Worm (Caenorhabditis elegans): Measurements from ENCODE around the gene srx-16.

DNA sequence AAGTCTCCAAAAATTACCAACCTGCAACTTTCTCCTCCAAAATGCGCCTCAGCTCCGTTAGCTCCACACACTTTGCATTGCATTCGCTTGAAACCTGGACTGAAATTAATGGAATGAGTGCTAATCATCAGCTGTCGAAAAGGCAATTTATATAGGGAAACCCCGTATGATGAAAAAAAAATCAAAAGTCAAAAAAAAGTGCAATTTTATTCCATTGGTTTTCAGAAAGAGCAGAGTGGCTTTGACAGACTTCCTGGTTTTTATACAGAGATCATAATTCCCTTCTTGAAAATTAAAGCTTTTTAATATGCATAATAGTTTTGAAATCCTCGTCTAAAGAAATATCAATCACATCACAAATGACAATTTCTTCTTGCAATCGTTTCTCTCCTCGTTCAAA is 11.5 kb downstream of the srx-16 start, which contains the start of gene nhr-139:
- TF ChIP-seq med-1 (GFP tag; optimal IDR thresholded peaks at IDR 0.05; ENCODE audit: insufficient read depth) (no peak), klf-2 (GFP tag; conservative IDR thresholded peaks at IDR 0.05) (no peak), flt-1 (GFP tag; IDR thresholded peaks at IDR 0.05) (no peak), ztf-23 (GFP tag; IDR thresholded peaks at IDR 0.05) (no peak), ref-1 (GFP tag; conservative IDR thresholded peaks at IDR 0.05) (no peak), cog-1 (tag; optimal IDR thresholded peaks at IDR 0.05) (no peak), tab-1 (GFP tag; IDR thresholded peaks at IDR 0.05) (no peak), T22C8.4 (GFP tag; IDR thresholded peaks at IDR 0.05) (no peak), ztf-29 (GFP tag; IDR thresholded peaks at IDR 0.05) (no peak)

All from whole organism, midembryonic.